Worm (Caenorhabditis elegans): Measurements from ENCODE around the gene fcd-2.

Gene fcd-2

ce11 chrIV:15039477-15039876, 14.0 kb downstream of the fcd-2 start, which contains the start of gene hrpu-1 (continued):
- TF ChIP-seq nhr-27 (tag; optimal IDR thresholded peaks at IDR 0.05): no peak
- no peak for TF ChIP-seq T07F8.4 (tag; optimal IDR thresholded peaks at IDR 0.05)
- peak; percentile 90 for TF ChIP-seq F49E8.2 (tag; optimal IDR thresholded peaks at IDR 0.05; ENCODE audit: insufficient read depth)
- TF ChIP-seq F39B2.1 (GFP tag; IDR thresholded peaks at IDR 0.05): 0 out of 2 replicates have a peak, but pooled peaks have one; percentile 49
- peak; percentile 95 for TF ChIP-seq attf-6 (GFP tag; IDR thresholded peaks at IDR 0.05)
- peak; percentile 71; the same call in 1 of the 2 replicates for TF ChIP-seq attf-3 (GFP tag; conservative IDR thresholded peaks at IDR 0.05)
- TF ChIP-seq mxl-1 (tag; optimal IDR thresholded peaks at IDR 0.05): no peak
- no peak for TF ChIP-seq nfya-2 (GFP tag; IDR thresholded peaks at IDR 0.05)
- TF ChIP-seq efl-1 (GFP tag; optimal IDR thresholded peaks at IDR 0.05): peak; percentile 88
- peak; percentile 76 for TF ChIP-seq D2030.7 (GFP tag; IDR thresholded peaks at IDR 0.05)
- TF ChIP-seq pbrm-1 (GFP tag; IDR thresholded peaks at IDR 0.05): peak; percentile 86
- no peak for TF ChIP-seq ztf-3 (GFP tag; optimal IDR thresholded peaks at IDR 0.05)
- TF ChIP-seq B0261.1 (tag; optimal IDR thresholded peaks at IDR 0.05): no peak
- no peak for TF ChIP-seq madf-10 (tag; optimal IDR thresholded peaks at IDR 0.05)
- TF ChIP-seq B0336.3 (GFP tag; IDR thresholded peaks at IDR 0.05): peak; percentile 91
- no peak for TF ChIP-seq egrh-3 (GFP tag; IDR thresholded peaks at IDR 0.05)
- peak; percentile 72 for TF ChIP-seq dpl-1 (GFP tag; optimal IDR thresholded peaks at IDR 0.05)
- TF ChIP-seq madf-3 (GFP tag; IDR thresholded peaks at IDR 0.05): 0 out of 2 replicates have a peak, but pooled peaks have one; percentile 62
- no peak for TF ChIP-seq F10E7.11 (tag; optimal IDR thresholded peaks at IDR 0.05)
- TF ChIP-seq sdz-38 (tag; optimal IDR thresholded peaks at IDR 0.05): no peak
- no peak for TF ChIP-seq hlh-26 (GFP tag; conservative IDR thresholded peaks at IDR 0.05)
- TF ChIP-seq rec-8 (tag; optimal IDR thresholded peaks at IDR 0.05): no peak
- TF ChIP-seq nhr-90 (tag; optimal IDR thresholded peaks at IDR 0.05): no peak
- TF ChIP-seq ztf-22 (GFP tag; optimal IDR thresholded peaks at IDR 0.05): no peak
- TF ChIP-seq ceh-40 (GFP tag; IDR thresholded peaks at IDR 0.05): no peak
- peak; percentile 71 for TF ChIP-seq hsf-1 (GFP tag; IDR thresholded peaks at IDR 0.05)
- TF ChIP-seq cebp-1 (GFP tag; IDR thresholded peaks at IDR 0.05): peak; percentile 39; the same call in 1 of the 2 replicates
- peak; percentile 79 for TF ChIP-seq cebp-1 (tag; optimal IDR thresholded peaks at IDR 0.05)
- TF ChIP-seq nhr-80 (tag; optimal IDR thresholded peaks at IDR 0.05): peak; percentile 25
- TF ChIP-seq ztf-26 (tag; optimal IDR thresholded peaks at IDR 0.05): peak; percentile 20
- peak; percentile 81 for TF ChIP-seq lin-40 (tag; optimal IDR thresholded peaks at IDR 0.05)
- peak in 2 of 3 experiments; percentile 79 to 93 for TF ChIP-seq lin-35 (GFP tag; optimal IDR thresholded peaks at IDR 0.05)
- TF ChIP-seq ZK185.1 (tag; optimal IDR thresholded peaks at IDR 0.05; ENCODE audit: poor library complexity, severe bottlenecking): peak; percentile 62

ce11 chrIV:15041124-15041523, 15.6 kb downstream of the fcd-2 start:
- TF ChIP-seq lin-54 (GFP tag; optimal IDR thresholded peaks at IDR 0.05) (no peak), egrh-3 (GFP tag; IDR thresholded peaks at IDR 0.05) (peak; percentile 7; the same call in 1 of the 2 replicates)

ce11 chrIV:15042159-15042936, 16.8 kb downstream of the fcd-2 start:
- TF ChIP-seq repo-1 (tag; optimal IDR thresholded peaks at IDR 0.05) (no peak), nfyb-1 (GFP tag; IDR thresholded peaks at IDR 0.05) (peak; percentile 72), somi-1 (GFP tag; optimal IDR thresholded peaks at IDR 0.05) (no peak), nfya-1 (tag; optimal IDR thresholded peaks at IDR 0.05; ENCODE audit: borderline replicate concordance, insufficient read depth) (no peak), egl-44 (GFP tag; IDR thresholded peaks at IDR 0.05) (no peak), attf-5 (GFP tag; optimal IDR thresholded peaks at IDR 0.05) (no peak), T26A5.8 (tag; optimal IDR thresholded peaks at IDR 0.05) (no peak), snpc-3.4 (tag; optimal IDR thresholded peaks at IDR 0.05) (no peak), mcd-1 (GFP tag; IDR thresholded peaks at IDR 0.05) (peak; percentile 41; the same call in 1 of the 2 replicates), C06A6.2 (GFP tag; conservative IDR thresholded peaks at IDR 0.05) (no peak), ztf-3 (GFP tag; optimal IDR thresholded peaks at IDR 0.05) (no peak), Y95B8A.8 (GFP tag; IDR thresholded peaks at IDR 0.05) (no peak), mes-4 (tag; optimal IDR thresholded peaks at IDR 0.05) (no peak), F49E8.2 (tag; optimal IDR thresholded peaks at IDR 0.05; ENCODE audit: insufficient read depth) (peak; percentile 77), attf-3 (GFP tag; conservative IDR thresholded peaks at IDR 0.05) (no peak)

All from whole organism, young adult.